Fruit fly (Drosophila melanogaster) whole organism, embryonic: ENCODE measurements around the gene puc.

ENCODE experiments used
- CG10147 ChIP-seq: fragments of 200-800 bp; sonication (Bioruptor generic); optimal IDR thresholded peaks from 2 replicates; lab custom pipeline; 2019; ENCODE audit warnings: missing biosample characterization, mild to moderate bottlenecking, missing genetic modification characterization, moderate library complexity
- CG10274 ChIP-seq: fragments of 200-800 bp; sonication (Bioruptor generic); optimal IDR thresholded peaks from 3 replicates; lab custom pipeline; 2017; ENCODE audit warnings: missing biosample characterization, mild to moderate bottlenecking, missing genetic modification characterization
- CG10979 ChIP-seq: fragments of 200-800 bp; sonication (Bioruptor generic); optimal IDR thresholded peaks from 2 replicates; lab custom pipeline; 2018; ENCODE audit warnings: missing biosample characterization, mild to moderate bottlenecking, missing genetic modification characterization, moderate library complexity
- CG14710 ChIP-seq: fragments of 200-800 bp; sonication (Bioruptor generic); optimal IDR thresholded peaks from 3 replicates; lab custom pipeline; 2019; ENCODE audit warnings: missing biosample characterization, mild to moderate bottlenecking, missing genetic modification characterization, moderate library complexity
- CG18476 ChIP-seq: fragments of 200-800 bp; sonication (Bioruptor generic); optimal IDR thresholded peaks from 2 replicates; lab custom pipeline; 2016; ENCODE audit warnings: missing biosample characterization, mild to moderate bottlenecking, missing genetic modification characterization
- CG2116 ChIP-seq: fragments of 200-800 bp; sonication (Bioruptor generic); optimal IDR thresholded peaks from 3 replicates; lab custom pipeline; 2018; ENCODE audit warnings: missing biosample characterization, mild to moderate bottlenecking, missing genetic modification characterization
- CG2678 ChIP-seq: fragments of 200-800 bp; sonication (Bioruptor generic); optimal IDR thresholded peaks from 3 replicates; lab custom pipeline; 2019; ENCODE audit warnings: missing biosample characterization, mild to moderate bottlenecking, missing genetic modification characterization, moderate library complexity
- CG2712 ChIP-seq: fragments of 200-800 bp; optimal IDR thresholded peaks from 3 replicates; lab custom pipeline; 2019; ENCODE audit warnings: missing biosample characterization, mild to moderate bottlenecking, missing genetic modification characterization, moderate library complexity
- CG3065 ChIP-seq: fragments of 200-800 bp; sonication (Bioruptor generic); optimal IDR thresholded peaks from 2 replicates; lab custom pipeline; 2016; ENCODE audit warnings: missing biosample characterization, missing genetic modification characterization
- CG31365 ChIP-seq: fragments of 200-800 bp; sonication (Bioruptor generic); optimal IDR thresholded peaks from 2 replicates; lab custom pipeline; 2018; ENCODE audit warnings: missing biosample characterization, mild to moderate bottlenecking, missing genetic modification characterization
- CG32772 ChIP-seq: fragments of 200-800 bp; sonication (Bioruptor generic); IDR thresholded peaks from 2 replicates; pipeline ENCODE4 v1.3.6; 2022; ENCODE audit warnings: missing biosample characterization, missing genetic modification characterization
- CG4360 ChIP-seq: fragments of 200-800 bp; sonication (Bioruptor generic); IDR thresholded peaks from 2 replicates; pipeline ENCODE4 v1.3.6; 2022; ENCODE audit warnings: missing biosample characterization, missing genetic modification characterization
- CG6254 ChIP-seq: fragments of 200-800 bp; sonication (Bioruptor generic); optimal IDR thresholded peaks from 3 replicates; lab custom pipeline; 2017; ENCODE audit warnings: mild to moderate bottlenecking, missing biosample characterization, missing genetic modification reagents, missing genetic modification characterization
- CG7271 ChIP-seq: fragments of 200-800 bp; sonication (Bioruptor generic); optimal IDR thresholded peaks from 2 replicates; lab custom pipeline; 2018; ENCODE audit warnings: missing biosample characterization, mild to moderate bottlenecking, missing genetic modification characterization, moderate library complexity
- CG7839 ChIP-seq: fragments of 200-800 bp; sonication (Bioruptor generic); optimal IDR thresholded peaks from 3 replicates; lab custom pipeline; 2018; ENCODE audit warnings: missing biosample characterization, mild to moderate bottlenecking, missing genetic modification characterization, moderate library complexity
- Camta ChIP-seq: fragments of 200-800 bp; sonication (Bioruptor generic); optimal IDR thresholded peaks from 2 replicates; lab custom pipeline; 2016; ENCODE audit warnings: missing biosample characterization, missing genetic modification characterization
- D ChIP-seq, 2 experiments: fragments of 200-800 bp in 1 of 2; fragments of >200 bp in 1 of 2; sonication (Bioruptor generic) in 1 of 2; optimal IDR thresholded peaks; 2 replicates in 1 of 2; 3 replicates in 1 of 2; lab custom pipeline; 2017; ENCODE audit warnings: mild to moderate bottlenecking in 1 of 2, missing biosample characterization in 1 of 2, missing genetic modification characterization in 1 of 2, missing genetic modification reagents in 1 of 2
- Ets65A ChIP-seq: fragments of 200-800 bp; sonication (Bioruptor generic); peaks from one replicate; lab custom pipeline; 2016; ENCODE audit warnings: missing biosample characterization, missing genetic modification characterization
- H2.0 ChIP-seq: fragments of 200-800 bp; sonication (Bioruptor generic); IDR thresholded peaks from 2 replicates; pipeline ENCODE4 v1.3.6; 2022; ENCODE audit warnings: missing biosample characterization, missing genetic modification characterization
- HLH3B ChIP-seq: fragments of 200-800 bp; sonication (Bioruptor generic); IDR thresholded peaks from 2 replicates; pipeline ENCODE4 v1.3.6; 2022; ENCODE audit warnings: missing biosample characterization, missing genetic modification characterization
- HLHmδ ChIP-seq: fragments of 200-800 bp; sonication (Bioruptor generic); optimal IDR thresholded peaks from 2 replicates; lab custom pipeline; 2018; ENCODE audit warnings: missing biosample characterization, mild to moderate bottlenecking, missing genetic modification characterization, moderate library complexity
- Hand ChIP-seq: fragments of 200-800 bp; sonication (Bioruptor generic); optimal IDR thresholded peaks from 2 replicates; lab custom pipeline; 2017; ENCODE audit warnings: mild to moderate bottlenecking, missing biosample characterization, missing genetic modification reagents, missing genetic modification characterization
- Mes4 ChIP-seq: fragments of 200-800 bp; sonication (Bioruptor generic); optimal IDR thresholded peaks from 2 replicates; lab custom pipeline; 2016; ENCODE audit warnings: missing biosample characterization, missing genetic modification characterization
- Pdp1 ChIP-seq, 2 experiments: fragments of 200-800 bp; sonication (Bioruptor generic); optimal IDR thresholded peaks; 3 replicates each; lab custom pipeline; 2016; ENCODE audit warnings: missing biosample characterization in 2 of 2, missing genetic modification characterization in 2 of 2, mild to moderate bottlenecking in 1 of 2, moderate library complexity in 1 of 2
- Sry-δ ChIP-seq: fragments of 200-800 bp; sonication (Bioruptor generic); optimal IDR thresholded peaks from 2 replicates; lab custom pipeline; 2016; ENCODE audit warnings: missing biosample characterization, missing genetic modification characterization
- Ssrp ChIP-seq: fragments of 200-800 bp; sonication (Bioruptor generic); optimal IDR thresholded peaks from 2 replicates; lab custom pipeline; 2018; ENCODE audit warnings: missing biosample characterization, mild to moderate bottlenecking, missing genetic modification characterization, moderate library complexity
- Xrp1 ChIP-seq: fragments of 200-800 bp; sonication (Bioruptor generic); IDR thresholded peaks from 2 replicates; pipeline ENCODE4 v1.3.6; 2022; ENCODE audit warnings: missing biosample characterization, missing genetic modification characterization
- bsh ChIP-seq, 2 experiments: fragments of 200-800 bp; sonication (Bioruptor generic); optimal IDR thresholded peaks; 2 replicates each; lab custom pipeline; 2017 to 2018; ENCODE audit warnings: mild to moderate bottlenecking in 2 of 2, missing biosample characterization in 2 of 2, missing genetic modification characterization in 2 of 2, moderate library complexity in 1 of 2
- btn ChIP-seq: fragments of 200-800 bp; sonication (Bioruptor generic); optimal IDR thresholded peaks from 2 replicates; lab custom pipeline; 2016; ENCODE audit warnings: missing biosample characterization, missing genetic modification characterization
- cas ChIP-seq: fragments of 200-800 bp; sonication (Bioruptor generic); IDR thresholded peaks from 2 replicates; pipeline ENCODE4 v1.3.6; 2022; ENCODE audit warnings: missing biosample characterization, missing genetic modification characterization
- ci ChIP-seq: fragments of 200-800 bp; sonication (Bioruptor generic); IDR thresholded peaks from 3 replicates; pipeline ENCODE4 v1.3.6; 2022; ENCODE audit warnings: missing biosample characterization, missing genetic modification characterization
- dmrt11E ChIP-seq: fragments of 200-800 bp; sonication (Bioruptor generic); optimal IDR thresholded peaks from 3 replicates; lab custom pipeline; 2018; ENCODE audit warnings: missing biosample characterization, mild to moderate bottlenecking, missing genetic modification characterization, moderate library complexity
- dpn ChIP-seq, 2 experiments: fragments of 200-800 bp; sonication (Bioruptor generic); optimal IDR thresholded peaks; 3 replicates each; lab custom pipeline; 2016; ENCODE audit warnings: missing biosample characterization in 2 of 2, missing genetic modification characterization in 2 of 2
- dysf ChIP-seq: fragments of 200-800 bp; sonication (Bioruptor generic); IDR thresholded peaks from 3 replicates; pipeline ENCODE4 v1.3.6; 2022; ENCODE audit warnings: missing biosample characterization, missing genetic modification characterization
- exex ChIP-seq: fragments of 200-800 bp; sonication (Bioruptor generic); optimal IDR thresholded peaks from 4 replicates; lab custom pipeline; 2018; ENCODE audit warnings: missing biosample characterization, mild to moderate bottlenecking, missing genetic modification characterization, moderate library complexity
- fd96Cb ChIP-seq: fragments of 200-800 bp; sonication (Bioruptor generic); optimal IDR thresholded peaks from 2 replicates; lab custom pipeline; 2018; ENCODE audit warnings: missing biosample characterization, mild to moderate bottlenecking, missing genetic modification characterization, moderate library complexity
- grau ChIP-seq: fragments of 200-800 bp; optimal IDR thresholded peaks from 3 replicates; lab custom pipeline; 2019; ENCODE audit warnings: missing biosample characterization, mild to moderate bottlenecking, missing genetic modification characterization, moderate library complexity
- gsb-n ChIP-seq: fragments of 200-800 bp; sonication (Bioruptor generic); optimal IDR thresholded peaks from 3 replicates; lab custom pipeline; 2018; ENCODE audit warnings: missing biosample characterization, mild to moderate bottlenecking, missing genetic modification characterization
- hkb ChIP-seq, 2 experiments: fragments of 200-800 bp in 1 of 2; fragments of >200 bp in 1 of 2; sonication (Bioruptor generic) in 1 of 2; IDR thresholded peaks in 1 of 2; optimal IDR thresholded peaks in 1 of 2; 2 replicates each; pipeline versions ENCODE4 v1.3.6 to Lab custom; 2017 to 2022; ENCODE audit warnings: missing biosample characterization in 1 of 2, missing genetic modification characterization in 1 of 2
- jumu ChIP-seq: fragments of 200-800 bp; sonication (Bioruptor generic); optimal IDR thresholded peaks from 3 replicates; lab custom pipeline; 2016; ENCODE audit warnings: missing biosample characterization, missing genetic modification characterization
- nom ChIP-seq: fragments of 200-800 bp; sonication (Bioruptor generic); optimal IDR thresholded peaks from 2 replicates; lab custom pipeline; 2017; ENCODE audit warnings: missing biosample characterization, missing genetic modification characterization, mild to moderate bottlenecking, moderate library complexity, missing genetic modification reagents
- oc ChIP-seq: fragments of 200-800 bp; sonication (Bioruptor generic); optimal IDR thresholded peaks from 2 replicates; lab custom pipeline; 2018; ENCODE audit warnings: missing biosample characterization, mild to moderate bottlenecking, missing genetic modification characterization, moderate library complexity
- odd ChIP-seq: fragments of 200-800 bp; sonication (Bioruptor generic); optimal IDR thresholded peaks from 2 replicates; lab custom pipeline; 2017; ENCODE audit warnings: missing biosample characterization, mild to moderate bottlenecking, missing genetic modification characterization
- pan ChIP-seq, 4 experiments: fragments of >200 bp in 3 of 4; fragments of 200-800 bp in 1 of 4; sonication (Bioruptor generic) in 1 of 4; optimal IDR thresholded peaks in 3 of 4; IDR thresholded peaks in 1 of 4; 2 replicates each; pipeline versions ENCODE4 v1.3.6 to Lab custom; 2017 to 2022; ENCODE audit warnings: missing biosample characterization in 2 of 4, missing genetic modification characterization in 2 of 4, mixed read lengths in 1 of 4
- rib ChIP-seq: fragments of 200-800 bp; sonication (Bioruptor generic); IDR thresholded peaks from 2 replicates; pipeline ENCODE4 v1.3.6; 2022; ENCODE audit warnings: missing biosample characterization, missing genetic modification characterization
- sens-2 ChIP-seq: fragments of 200-800 bp; sonication (Bioruptor generic); IDR thresholded peaks from 2 replicates; pipeline ENCODE4 v1.3.6; 2022; ENCODE audit warnings: missing biosample characterization, missing genetic modification characterization
- zf30C ChIP-seq: fragments of 200-800 bp; sonication (Bioruptor generic); optimal IDR thresholded peaks from 3 replicates; lab custom pipeline; 2018; ENCODE audit warnings: missing biosample characterization, mild to moderate bottlenecking, missing genetic modification characterization

Gene puc

dm6 chr3R:8171489-8172161, 66.5 kb downstream of the puc start (continued):
- TF ChIP-seq hkb (optimal IDR thresholded peaks at IDR 0.05; lab: Kevin White, UChicago) (no peak), hkb (GFP tag; IDR thresholded peaks at IDR 0.05; lab: Robert Waterston, UW) (peak; percentile 71), CG2678 (peak; percentile 54), CG7839 (tag; lab: Kevin White, UChicago) (peak; percentile 42), HLHmδ (GFP tag; lab: Kevin White, UChicago) (no peak), D (optimal IDR thresholded peaks at IDR 0.05; lab: Kevin White, UChicago) (no peak), D (GFP tag; optimal IDR thresholded peaks at IDR 0.05; lab: Kevin White, UChicago) (peak; percentile 9), HLH3B (GFP tag; lab: Robert Waterston, UW) (peak; percentile 48), Mes4 (GFP tag; lab: Kevin White, UChicago) (peak; percentile 41), H2.0 (GFP tag; lab: Robert Waterston, UW) (no peak), dmrt11E (tag; lab: Kevin White, UChicago) (peak; percentile 71), oc (tag; lab: Kevin White, UChicago) (peak; percentile 31), ci (peak; percentile 71), cas (GFP tag; lab: Robert Waterston, UW) (no peak), Ets65A (GFP tag; lab: Kevin White, UChicago) (peak; percentile 79), bsh (GFP tag; optimal IDR thresholded peaks at IDR 0.05; lab: Kevin White, UChicago) (peak in 1 of 2 experiments; percentile 56), nom (no peak), Hand (GFP tag; lab: Kevin White, UChicago) (no peak), rib (no peak), Ssrp (tag; lab: Kevin White, UChicago) (peak; percentile 33), CG2116 (GFP tag; lab: Kevin White, UChicago) (no peak), CG2712 (peak; percentile 65), CG6254 (peak; percentile 39), sens-2 (GFP tag; lab: Robert Waterston, UW) (0 out of 2 replicates have a peak, but pooled peaks have one; percentile 13), zf30C (GFP tag; lab: Kevin White, UChicago) (peak; percentile 63), CG10979 (peak; percentile 61), CG14710 (tag; lab: Kevin White, UChicago) (peak; percentile 35), exex (tag; lab: Kevin White, UChicago) (no peak), CG10147 (GFP tag; lab: Kevin White, UChicago) (no peak), Sry-δ (no peak), CG4360 (GFP tag; lab: Robert Waterston, UW) (no peak), CG32772 (GFP tag; lab: Robert Waterston, UW) (peak; percentile 40; the same call in 1 of the 2 replicates), CG18476 (GFP tag; lab: Kevin White, UChicago) (no peak), jumu (peak; percentile 50), CG31365 (tag; lab: Kevin White, UChicago) (no peak), Xrp1 (GFP tag; lab: Robert Waterston, UW) (peak; percentile 60; the same call in 1 of the 2 replicates), gsb-n (tag; lab: Kevin White, UChicago) (peak; percentile 54), CG10274 (GFP tag; lab: Kevin White, UChicago) (no peak), dysf (GFP tag; lab: Robert Waterston, UW) (peak; percentile 51), Camta (GFP tag; lab: Kevin White, UChicago) (no peak), odd (GFP tag; lab: Kevin White, UChicago) (peak; percentile 23), pan (optimal IDR thresholded peaks at IDR 0.05; lab: Kevin White, UChicago) (no peak), pan (GFP tag; optimal IDR thresholded peaks at IDR 0.05 in 1 of 2, IDR thresholded peaks at IDR 0.05 in 1 of 2) (peak in 1 of 2 experiments; percentile 43), CG3065 (GFP tag; lab: Kevin White, UChicago) (no peak), fd96Cb (tag; lab: Kevin White, UChicago) (peak; percentile 57), CG7271 (tag; lab: Kevin White, UChicago) (no peak), Pdp1 (GFP tag; optimal IDR thresholded peaks at IDR 0.05; lab: Kevin White, UChicago) (peak in 1 of 2 experiments; percentile 38), btn (GFP tag; lab: Kevin White, UChicago) (no peak), grau (tag; lab: Kevin White, UChicago) (peak; percentile 22), dpn (GFP tag; optimal IDR thresholded peaks at IDR 0.05; lab: Kevin White, UChicago) (peak; percentile 20 to 36)
